Fruit fly (Drosophila melanogaster) whole organism: ENCODE measurements around the gene CG13053.

Source experiments
- CG8478 ChIP-seq: fragments of >200 bp; optimal IDR thresholded peaks from 2 replicates; lab custom pipeline; 2018; ENCODE audit warnings: inconsistent platforms
- EcR ChIP-seq, 2 experiments: fragments of >200 bp; optimal IDR thresholded peaks; 2 replicates each; lab custom pipeline; 2017; ENCODE audit warnings: missing biosample characterization in 2 of 2, missing genetic modification characterization in 2 of 2, missing genetic modification reagents in 2 of 2
- pan ChIP-seq: fragments of >200 bp; optimal IDR thresholded peaks from 2 replicates; lab custom pipeline; 2017
- psq ChIP-seq: fragments of >200 bp; optimal IDR thresholded peaks from 2 replicates; lab custom pipeline; 2017
- usp ChIP-seq: fragments of >200 bp; optimal IDR thresholded peaks from 2 replicates; lab custom pipeline; 2017; ENCODE audit warnings: missing biosample characterization, missing genetic modification characterization, mixed read lengths

DNA sequence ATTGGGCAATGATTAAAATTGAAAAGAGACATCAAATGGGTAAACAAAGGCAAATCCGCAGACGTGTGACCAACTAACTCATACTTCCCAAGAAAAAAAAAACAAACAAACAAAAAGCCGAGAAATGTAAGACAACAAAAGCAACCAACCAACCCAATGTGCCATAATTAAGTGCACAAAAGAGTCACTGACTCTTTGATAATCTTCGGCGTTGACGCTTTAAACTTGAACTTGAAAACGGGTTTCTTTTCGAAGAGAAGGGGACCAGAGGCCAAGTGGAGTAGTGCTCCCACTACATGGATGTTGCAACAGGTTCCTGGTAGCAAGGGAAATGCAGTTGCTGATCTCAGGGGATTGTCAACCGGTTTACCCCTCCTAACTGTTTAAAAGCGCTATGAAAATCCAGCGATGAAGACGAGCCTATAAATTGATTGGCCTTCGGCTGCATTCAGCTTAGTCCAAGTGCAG is 20.5 kb upstream of the CG13053 start, which contains the start of gene CG13064:
- TF ChIP-seq CG8478 (lab: Kevin White, UChicago) (no peak), usp (no peak), psq (lab: Kevin White, UChicago) (no peak), pan (lab: Kevin White, UChicago) (no peak), EcR (GFP tag; optimal IDR thresholded peaks at IDR 0.05; lab: Kevin White, UChicago) (peak in 1 of 2 experiments; percentile 54)
